Worm (Caenorhabditis elegans) whole organism, mixed stage, embryonic: ENCODE results near the gene sre-53.

Experiments
- ces-1 ChIP-seq: fragments of 150-350 bp; optimal IDR thresholded peaks from 2 replicates; lab custom pipeline; 2014; ENCODE audit warnings: missing biosample characterization, missing genetic modification reagents, missing genetic modification characterization
- lsy-2 ChIP-seq: fragments of 150-350 bp; optimal IDR thresholded peaks from 2 replicates; lab custom pipeline; 2014; ENCODE audit warnings: missing biosample characterization, missing genetic modification characterization
- nhr-12 ChIP-seq: fragments of 150-350 bp; optimal IDR thresholded peaks from 2 replicates; lab custom pipeline; 2014; ENCODE audit warnings: missing biosample characterization, missing genetic modification characterization
- nhr-2 ChIP-seq: fragments of 150-350 bp; optimal IDR thresholded peaks from 2 replicates; lab custom pipeline; 2014; ENCODE audit warnings: missing biosample characterization, missing genetic modification characterization
- nhr-237 ChIP-seq: fragments of 150-350 bp; optimal IDR thresholded peaks from 2 replicates; lab custom pipeline; 2014; ENCODE audit warnings: missing biosample characterization, missing genetic modification characterization
- unc-39 ChIP-seq: fragments of 150-350 bp; optimal IDR thresholded peaks from 2 replicates; lab custom pipeline; 2014; ENCODE audit warnings: missing biosample characterization, missing genetic modification characterization

DNA sequence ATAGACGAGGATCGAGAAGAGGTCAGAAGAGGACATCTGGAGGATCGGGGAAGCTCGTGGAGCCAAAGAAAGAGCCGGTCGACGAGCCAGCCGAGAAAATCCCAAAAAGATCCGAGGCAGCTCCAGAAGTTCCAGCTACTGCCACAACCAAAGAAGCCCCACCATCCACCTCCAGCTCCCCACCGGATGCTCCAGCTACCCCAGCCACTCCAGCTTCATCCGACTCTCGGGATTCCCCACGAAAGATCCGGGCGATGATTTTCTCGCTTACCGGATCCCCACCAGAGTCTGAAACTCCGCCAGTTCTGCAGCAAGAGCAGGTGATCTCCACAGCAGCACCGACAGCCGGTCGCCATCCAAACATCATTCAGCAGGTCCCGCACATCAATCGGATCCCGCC, 19.7 kb upstream of the sre-53 start:
- TF ChIP-seq nhr-237 (tag; lab: Kevin White, UChicago) (no peak), nhr-2 (tag; lab: Kevin White, UChicago) (no peak), lsy-2 (tag; lab: Kevin White, UChicago) (no peak), unc-39 (tag; lab: Kevin White, UChicago) (no peak), ces-1 (GFP tag; lab: Kevin White, UChicago) (no peak), nhr-12 (tag; lab: Kevin White, UChicago) (no peak)
